Fruit fly (Drosophila melanogaster): Measurements from ENCODE around the gene CG10431.

The CG10431 gene

DNA sequence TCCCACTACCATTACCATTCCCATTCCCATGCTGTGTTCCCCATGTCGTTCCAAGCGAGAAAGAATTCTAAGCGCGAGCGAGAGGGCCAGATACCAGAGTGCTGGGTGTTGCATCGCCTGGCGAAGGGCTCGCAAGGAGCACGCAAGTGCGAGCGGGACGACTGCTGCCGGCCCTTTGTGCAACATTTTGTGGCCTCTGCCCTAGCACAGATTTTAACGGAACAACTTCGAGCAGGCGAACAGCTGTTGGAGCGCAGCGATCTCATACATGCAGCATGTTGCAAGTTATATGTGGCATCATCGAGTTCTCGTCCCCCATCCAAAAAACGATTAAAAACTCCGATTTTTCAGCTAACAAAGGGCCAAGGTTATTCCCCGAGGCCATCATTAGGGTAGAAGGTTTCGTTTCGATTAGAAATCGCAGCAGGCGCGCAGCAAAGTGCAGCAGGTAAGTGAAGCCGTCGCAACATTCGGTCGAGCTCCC, 27.0 kb upstream of the CG10431 start:
- TF ChIP-seq noc (tag; optimal IDR thresholded peaks at IDR 0.05), result no peak

- TF ChIP-seq noc (tag; optimal IDR thresholded peaks at IDR 0.05), result peak; percentile 8
Observed at dm6 chr2L:18948065-18948723, 26.3 kb upstream of the CG10431 start.

dm6 chr2L:18948724-18949108, 25.8 kb upstream of the CG10431 start, which contains the start of gene CG10428:
Gene CG10428 (plus strand): TSS chr2L:18948884.
- TF ChIP-seq noc (tag; optimal IDR thresholded peaks at IDR 0.05), result no peak

DNA sequence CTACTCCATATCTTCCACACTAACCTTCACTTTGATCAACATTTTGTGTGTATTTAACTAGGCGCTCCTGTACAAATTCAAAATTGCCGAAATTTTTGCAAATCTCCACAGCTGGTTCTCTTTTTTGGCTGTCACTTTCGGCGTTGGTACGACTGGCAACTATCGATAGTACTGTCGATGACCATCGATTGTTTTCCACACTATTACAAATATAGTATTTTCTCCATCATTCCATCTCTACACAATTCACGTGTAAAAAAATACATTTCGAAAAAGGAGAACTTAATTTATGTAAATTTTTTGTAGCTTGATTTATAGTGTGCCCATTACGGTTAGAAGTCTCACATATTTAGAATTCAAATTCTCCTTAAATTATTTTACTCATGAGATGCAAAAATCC, 22.8 kb upstream of the CG10431 start, which contains the start of gene Nedd8:
Gene Nedd8, minus strand, starts transcription at position 164 of the 400 bp plus-strand sequence.
- no peak for TF ChIP-seq noc (tag; optimal IDR thresholded peaks at IDR 0.05)

- TF ChIP-seq noc (tag; optimal IDR thresholded peaks at IDR 0.05), result no peak
Observed at dm6 chr2L:18953512-18954254, 20.8 kb upstream of the CG10431 start.

dm6 chr2L:18954255-18954715, 20.2 kb upstream of the CG10431 start, which contains the start of gene CG10621:
Gene CG10621 (minus strand): TSS chr2L:18954431.
- TF ChIP-seq noc (tag; optimal IDR thresholded peaks at IDR 0.05), result peak; percentile 75

DNA sequence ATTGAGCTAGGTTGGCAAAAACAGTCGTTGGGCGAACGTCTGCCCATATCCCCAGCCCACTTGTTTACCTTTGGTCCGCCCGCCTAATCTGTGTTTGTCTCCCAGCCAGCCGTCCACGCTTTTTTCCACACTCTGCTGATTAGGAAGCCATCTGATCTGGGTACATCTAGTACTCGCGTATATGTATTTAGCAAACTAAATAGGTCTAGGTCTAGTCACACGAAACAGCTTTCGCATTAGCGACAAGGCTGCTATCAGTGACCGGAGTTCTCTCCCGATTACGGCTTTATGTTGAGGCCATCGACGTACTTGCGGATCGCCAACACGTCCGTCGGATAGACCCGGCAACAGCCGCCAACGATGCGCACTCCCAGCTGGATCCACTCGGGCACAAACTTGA, 18.8 kb upstream of the CG10431 start:
- TF ChIP-seq noc (tag; optimal IDR thresholded peaks at IDR 0.05), result peak; percentile 42

dm6 chr2L:18957142-18957674, 17.3 kb upstream of the CG10431 start, which contains the start of gene Bhmt:
Gene Bhmt (minus strand): TSS chr2L:18957311.
- peak; percentile 90 for TF ChIP-seq noc (tag; optimal IDR thresholded peaks at IDR 0.05)

dm6 chr2L:18965367-18966213, 8.9 kb upstream of the CG10431 start:
- TF ChIP-seq noc (tag; optimal IDR thresholded peaks at IDR 0.05), result peak; percentile 77

- TF ChIP-seq noc (tag; optimal IDR thresholded peaks at IDR 0.05), result peak; percentile 69
Observed at dm6 chr2L:18966214-18966556, 8.3 kb upstream of the CG10431 start.

DNA sequence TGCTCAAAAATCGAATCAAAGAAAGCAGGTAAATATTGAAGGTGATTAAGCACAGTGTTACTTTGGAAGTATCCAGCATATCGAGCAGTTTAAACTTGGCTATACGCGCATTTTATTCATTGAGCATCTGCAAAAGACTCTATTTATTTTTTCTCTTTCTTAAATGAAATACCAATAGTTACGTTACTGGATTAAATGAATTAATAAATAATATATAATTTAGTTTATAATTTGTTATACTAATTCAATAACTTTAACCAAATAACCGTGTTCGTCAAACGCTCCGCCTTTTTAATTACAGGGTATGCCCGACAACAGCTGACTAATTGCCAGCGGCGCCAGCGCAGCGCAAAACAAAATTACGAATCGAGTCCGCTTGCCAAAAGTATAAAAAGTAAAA, 7.7 kb upstream of the CG10431 start:
- TF ChIP-seq noc (tag; optimal IDR thresholded peaks at IDR 0.05), result peak; percentile 60

dm6 chr2L:18967897-18968296, 6.6 kb upstream of the CG10431 start:
- no peak for TF ChIP-seq noc (tag; optimal IDR thresholded peaks at IDR 0.05)

DNA sequence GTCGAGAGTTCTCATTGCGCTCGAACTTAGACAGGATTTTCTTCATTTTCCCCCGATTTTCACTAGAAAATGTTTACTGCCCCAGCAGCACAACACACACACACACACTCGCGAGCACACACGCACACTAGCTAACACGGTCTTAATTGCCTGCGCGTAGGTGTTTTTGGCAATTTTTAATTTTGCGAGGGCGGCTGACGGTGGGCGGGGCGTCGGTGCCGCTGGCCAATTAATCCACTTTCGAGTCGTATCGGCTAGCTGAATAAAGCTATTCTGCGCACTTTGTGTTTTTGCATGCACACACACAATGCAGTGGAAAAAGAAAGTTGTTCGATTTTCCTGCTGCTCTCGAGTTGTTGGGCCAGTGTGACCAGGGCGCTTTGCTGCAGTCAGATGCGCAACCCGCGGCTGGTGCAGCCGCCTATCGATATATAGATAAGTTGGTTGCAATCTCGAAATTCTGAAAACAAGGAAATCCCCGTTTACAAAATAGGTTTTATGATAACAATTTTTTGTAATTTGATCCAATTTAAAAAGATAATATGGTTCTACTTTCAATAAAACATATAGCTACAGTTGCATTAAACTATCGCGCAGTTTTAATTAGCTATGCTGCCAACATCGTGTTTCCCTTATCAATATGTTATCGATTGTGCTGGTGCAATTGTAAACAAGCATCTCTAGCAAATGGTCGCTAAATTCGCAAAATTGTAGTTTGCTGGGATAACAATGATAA, 6.0 kb upstream of the CG10431 start, which contains the start of the genes Nak and Tango6:
Gene Nak, minus strand, starts transcription at position 375 of the 736 bp plus-strand sequence.
Gene Tango6, plus strand, starts transcription at position 659 of the 736 bp plus-strand sequence.
- no peak for TF ChIP-seq noc (tag; optimal IDR thresholded peaks at IDR 0.05)

DNA sequence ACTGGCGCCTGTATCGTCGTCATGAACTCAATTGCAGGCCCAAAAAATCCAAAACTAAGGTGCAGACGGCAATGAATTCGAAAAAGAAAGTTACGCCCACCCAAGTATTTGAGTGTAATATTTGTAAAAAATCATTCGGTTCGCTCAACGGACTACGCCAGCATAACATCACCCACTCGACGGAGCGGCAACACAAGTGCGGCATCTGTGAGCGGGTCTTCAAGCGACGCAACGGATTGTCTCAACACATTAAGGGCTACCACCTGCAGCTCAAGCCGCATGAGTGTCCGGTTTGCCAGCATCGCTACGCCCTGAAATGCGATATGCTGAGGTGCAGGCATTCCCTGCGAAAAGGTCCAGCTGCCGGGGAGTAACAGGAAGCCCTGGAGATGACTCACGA, 2.2 kb downstream of the CG10431 start:
- TF ChIP-seq noc (tag; optimal IDR thresholded peaks at IDR 0.05), result no peak

DNA sequence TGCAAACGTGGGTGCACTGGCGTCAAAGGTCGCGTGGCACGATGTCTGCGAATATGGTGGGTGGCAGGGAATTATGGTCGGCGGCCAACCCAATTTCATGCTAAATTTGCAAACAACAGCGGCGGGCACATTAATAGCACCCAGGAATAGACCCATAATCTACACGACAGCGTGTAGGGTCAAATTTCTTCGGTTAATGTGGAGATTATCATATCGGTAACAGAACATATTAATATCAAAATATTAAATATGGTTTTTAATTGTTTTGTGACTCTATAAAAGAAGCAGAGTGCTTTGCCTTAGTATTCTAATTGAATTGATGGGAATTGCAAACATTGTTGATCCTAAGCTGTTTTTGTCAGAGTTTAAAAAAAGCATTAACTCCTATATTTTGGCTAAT, 4.4 kb downstream of the CG10431 start:
- no peak for TF ChIP-seq noc (tag; optimal IDR thresholded peaks at IDR 0.05)

All from whole organism, larva.